Fruit fly (Drosophila melanogaster): ENCODE measurements around the gene CG14022.

The CG14022 gene

dm6 chr2L:5324958-5325850 lies 3.5 kb downstream of the CG14022 start (continued):
- peak; percentile 78 for TF ChIP-seq CG32006 (GFP tag; optimal IDR thresholded peaks at IDR 0.05)
- no peak for TF ChIP-seq Met (GFP tag; optimal IDR thresholded peaks at IDR 0.05)
- peak; percentile 74 for TF ChIP-seq CG9139 (GFP tag; optimal IDR thresholded peaks at IDR 0.05)
- TF ChIP-seq dsx (GFP tag; optimal IDR thresholded peaks at IDR 0.05; ENCODE audit: poor library complexity, severe bottlenecking), result peak; percentile 42
- peak; percentile 49 for TF ChIP-seq CG11762 (GFP tag; optimal IDR thresholded peaks at IDR 0.05; ENCODE audit: insufficient read depth)
- peak; percentile 88 for TF ChIP-seq CG15336 (GFP tag; IDR thresholded peaks at IDR 0.05)
- peak; percentile 87 for TF ChIP-seq CG8119 (GFP tag; IDR thresholded peaks at IDR 0.05)
- TF ChIP-seq svp (GFP tag), result peak; percentile 96
- peak; percentile 39 for TF ChIP-seq fd85E (GFP tag; optimal IDR thresholded peaks at IDR 0.05)
- TF ChIP-seq CG7368 (GFP tag; optimal IDR thresholded peaks at IDR 0.05), result peak; percentile 81

DNA sequence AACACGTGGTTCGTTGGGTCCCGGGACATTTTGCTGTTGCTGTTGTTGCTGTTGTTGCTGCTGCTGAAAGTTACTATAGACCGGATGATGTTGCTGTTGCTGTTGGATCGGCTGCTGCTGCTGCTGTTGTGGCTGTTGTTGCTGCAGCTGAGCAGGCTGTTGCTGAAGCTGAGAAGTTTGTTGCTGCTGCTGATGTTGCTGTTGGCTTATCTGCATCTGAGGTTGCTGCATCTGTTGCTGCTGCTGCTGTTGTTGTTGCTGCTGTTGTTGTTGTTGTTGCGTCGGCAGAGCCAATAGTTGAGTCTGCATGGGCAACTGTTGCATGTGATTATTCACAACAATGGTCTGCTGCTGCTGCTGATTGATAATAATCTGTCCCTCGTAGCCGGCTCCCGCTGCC lies 7.7 kb downstream of the CG14022 start:
- TF ChIP-seq Ets21C (GFP tag; optimal IDR thresholded peaks at IDR 0.05), result no peak
- no peak for TF ChIP-seq svp (GFP tag)
- no peak for TF ChIP-seq CG10669 (GFP tag; optimal IDR thresholded peaks at IDR 0.05)
- TF ChIP-seq CG32006 (GFP tag; optimal IDR thresholded peaks at IDR 0.05), result no peak
- no peak for TF ChIP-seq OdsH (GFP tag; optimal IDR thresholded peaks at IDR 0.05)
- no peak for TF ChIP-seq CG3919 (GFP tag; optimal IDR thresholded peaks at IDR 0.05)
- TF ChIP-seq lz (GFP tag; optimal IDR thresholded peaks at IDR 0.05), result no peak
- TF ChIP-seq Smox (GFP tag; optimal IDR thresholded peaks at IDR 0.05), result no peak
- TF ChIP-seq CG11762 (GFP tag; optimal IDR thresholded peaks at IDR 0.05; ENCODE audit: insufficient read depth), result no peak
- no peak for TF ChIP-seq topi (GFP tag; optimal IDR thresholded peaks at IDR 0.05)
- TF ChIP-seq CG6854 (GFP tag; optimal IDR thresholded peaks at IDR 0.05), result no peak
- no peak for TF ChIP-seq CG6276 (GFP tag; optimal IDR thresholded peaks at IDR 0.05)
- no peak for TF ChIP-seq CG31627 (GFP tag; optimal IDR thresholded peaks at IDR 0.05)
- TF ChIP-seq CG11902 (GFP tag; optimal IDR thresholded peaks at IDR 0.05), result no peak

DNA sequence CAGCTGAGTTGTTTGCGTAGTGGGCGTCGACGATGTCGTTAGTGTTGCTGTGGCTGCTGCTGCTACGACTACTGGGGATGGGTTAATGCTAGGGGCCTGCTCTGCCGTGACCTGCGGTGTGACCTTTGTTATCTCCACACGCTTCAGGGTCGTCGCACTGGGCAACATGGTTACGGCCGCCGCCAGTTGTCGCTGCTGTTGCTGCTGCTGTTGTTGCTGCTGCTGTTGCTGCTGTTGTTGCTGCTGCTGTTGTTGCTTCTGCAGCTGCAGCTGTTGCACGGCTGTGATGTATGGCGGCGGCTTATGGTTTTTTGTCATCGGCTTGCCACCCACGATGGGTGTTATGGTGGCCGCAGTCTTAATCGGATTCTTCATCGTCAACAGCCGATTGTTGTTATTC lies 8.6 kb downstream of the CG14022 start:
- TF ChIP-seq fkh (GFP tag; optimal IDR thresholded peaks at IDR 0.05), result no peak
- TF ChIP-seq svp (GFP tag), result peak; percentile 61
- TF ChIP-seq CG15336 (GFP tag; IDR thresholded peaks at IDR 0.05), result no peak
- TF ChIP-seq esn (GFP tag; optimal IDR thresholded peaks at IDR 0.05), result no peak
- TF ChIP-seq vri (GFP tag; optimal IDR thresholded peaks at IDR 0.05), result no peak
- TF ChIP-seq CG32006 (GFP tag; optimal IDR thresholded peaks at IDR 0.05), result no peak

dm6 chr2L:5314630-5315159 lies 14.0 kb downstream of the CG14022 start, which contains the start of gene CG14024:
CG14024 (minus strand) TSS chr2L:5314895.
- no peak for TF ChIP-seq Hr39 (GFP tag; optimal IDR thresholded peaks at IDR 0.05)
- TF ChIP-seq cyc (GFP tag; optimal IDR thresholded peaks at IDR 0.05), result no peak
- TF ChIP-seq CG8319 (GFP tag; optimal IDR thresholded peaks at IDR 0.05), result no peak
- no peak for TF ChIP-seq Sox102F (GFP tag; optimal IDR thresholded peaks at IDR 0.05)
- no peak for TF ChIP-seq CG32006 (GFP tag; optimal IDR thresholded peaks at IDR 0.05)
- no peak for TF ChIP-seq CG34406 (GFP tag; optimal IDR thresholded peaks at IDR 0.05)

- no peak for TF ChIP-seq CG11902 (GFP tag; optimal IDR thresholded peaks at IDR 0.05)
Measured at dm6 chr2L:5309369-5309768, 19.3 kb downstream of the CG14022 start.

dm6 chr2L:5306373-5306997 lies 22.2 kb downstream of the CG14022 start:
- TF ChIP-seq CG34406 (GFP tag; optimal IDR thresholded peaks at IDR 0.05), result no peak
- TF ChIP-seq Eip75B (GFP tag; optimal IDR thresholded peaks at IDR 0.05), result peak; percentile 11
- TF ChIP-seq vri (GFP tag; optimal IDR thresholded peaks at IDR 0.05), result peak; percentile 100
- no peak for TF ChIP-seq fd59A (GFP tag; optimal IDR thresholded peaks at IDR 0.05)
- TF ChIP-seq CG11294 (GFP tag; IDR thresholded peaks at IDR 0.05), result no peak
- TF ChIP-seq OdsH (GFP tag; optimal IDR thresholded peaks at IDR 0.05), result no peak
- no peak for TF ChIP-seq CG8119 (GFP tag; IDR thresholded peaks at IDR 0.05)
- TF ChIP-seq fd85E (GFP tag; optimal IDR thresholded peaks at IDR 0.05), result no peak
- no peak for TF ChIP-seq lz (GFP tag; optimal IDR thresholded peaks at IDR 0.05)
- TF ChIP-seq net (GFP tag; optimal IDR thresholded peaks at IDR 0.05), result peak; percentile 34
- no peak for TF ChIP-seq Hr39 (GFP tag; optimal IDR thresholded peaks at IDR 0.05)
- no peak for TF ChIP-seq Hr4 (GFP tag; optimal IDR thresholded peaks at IDR 0.05)
- TF ChIP-seq Met (GFP tag; optimal IDR thresholded peaks at IDR 0.05), result no peak
- peak; percentile 87 for TF ChIP-seq fkh (GFP tag; optimal IDR thresholded peaks at IDR 0.05)
- no peak for TF ChIP-seq Sox15 (GFP tag; optimal IDR thresholded peaks at IDR 0.05)
- TF ChIP-seq Blimp-1 (GFP tag; optimal IDR thresholded peaks at IDR 0.05), result peak; percentile 38
- TF ChIP-seq acj6 (GFP tag; optimal IDR thresholded peaks at IDR 0.05), result no peak
- 0 out of 3 replicates have a peak, but pooled peaks have one; percentile 59 for TF ChIP-seq CG6163 (GFP tag; IDR thresholded peaks at IDR 0.05)
